Worm (Caenorhabditis elegans) whole organism, midembryonic: ENCODE measurements around the gene rpl-25.1.

Experiments
- T22C8.4 ChIP-seq: fragments of 200-800 bp; sonication (Bioruptor generic); IDR thresholded peaks from 2 replicates; pipeline ENCODE4 v1.3.6; 2022; ENCODE audit warnings: missing genetic modification characterization, missing compliant biosample characterization
- cog-1 ChIP-seq: sonication (generic microtip); optimal IDR thresholded peaks from 2 replicates; lab custom pipeline; 2016; ENCODE audit warnings: missing genetic modification characterization, missing compliant biosample characterization
- flt-1 ChIP-seq: fragments of 200-800 bp; sonication (Bioruptor generic); IDR thresholded peaks from 2 replicates; pipeline ENCODE4 v1.3.6; 2022; ENCODE audit warnings: missing genetic modification characterization, missing compliant biosample characterization
- klf-2 ChIP-seq: fragments of 200-800 bp; sonication (Bioruptor generic); conservative IDR thresholded peaks from 2 replicates; pipeline ENCODE4 v1.3.6; 2022; ENCODE audit warnings: missing genetic modification reagents, missing genetic modification characterization, missing compliant biosample characterization
- med-1 ChIP-seq: sonication (generic microtip); optimal IDR thresholded peaks from 2 replicates; lab custom pipeline; 2017; ENCODE audit warnings: missing genetic modification characterization, mild to moderate bottlenecking, missing compliant biosample characterization, antibody characterized with exemption, missing genetic modification reagents; ENCODE audit not compliant: insufficient read depth
- ref-1 ChIP-seq: fragments of 200-800 bp; sonication (Bioruptor generic); conservative IDR thresholded peaks from 2 replicates; pipeline ENCODE4 v1.3.6; 2022; ENCODE audit warnings: missing genetic modification reagents, missing genetic modification characterization, missing compliant biosample characterization
- tab-1 ChIP-seq: fragments of 200-800 bp; sonication (Bioruptor generic); IDR thresholded peaks from 2 replicates; pipeline ENCODE4 v1.3.6; 2022; ENCODE audit warnings: missing genetic modification characterization, missing compliant biosample characterization
- ztf-23 ChIP-seq: fragments of 200-800 bp; sonication (Bioruptor generic); IDR thresholded peaks from 2 replicates; pipeline ENCODE4 v1.3.6; 2022; ENCODE audit warnings: missing genetic modification reagents, missing genetic modification characterization, missing compliant biosample characterization
- ztf-29 ChIP-seq: fragments of 200-800 bp; sonication (Bioruptor generic); IDR thresholded peaks from 2 replicates; pipeline ENCODE4 v1.3.6; 2022; ENCODE audit warnings: missing genetic modification reagents, missing genetic modification characterization, missing compliant biosample characterization

rpl-25.1 gene

DNA sequence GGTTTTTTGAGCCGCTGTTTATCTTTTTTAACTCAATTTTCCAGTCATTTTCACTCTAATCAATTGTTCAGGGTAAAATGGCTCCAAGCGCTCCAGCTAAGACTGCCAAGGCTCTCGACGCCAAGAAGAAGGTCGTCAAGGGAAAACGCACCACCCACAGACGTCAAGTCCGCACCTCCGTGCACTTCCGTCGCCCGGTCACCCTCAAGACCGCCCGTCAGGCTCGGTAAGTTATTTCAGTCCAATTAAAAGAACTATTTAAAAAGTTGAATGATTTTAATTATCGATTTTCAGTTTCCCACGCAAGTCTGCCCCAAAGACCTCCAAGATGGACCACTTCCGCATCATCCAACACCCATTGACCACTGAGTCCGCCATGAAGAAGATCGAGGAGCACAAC is at the start of gene rpl-25.1:
rpl-25.1 (plus strand) TSS at position 72 of the 400 bp plus-strand sequence.
- 0 out of 2 replicates have a peak, but pooled peaks have one; percentile 20 for TF ChIP-seq tab-1
- no peak for TF ChIP-seq flt-1
- peak; percentile 39; the same call in 1 of the 2 replicates for TF ChIP-seq T22C8.4 (GFP tag; lab: Robert Waterston, UW)
- no peak for TF ChIP-seq med-1 (GFP tag; lab: Kevin White, UChicago)
- no peak for TF ChIP-seq klf-2 (GFP tag; lab: Robert Waterston, UW)
- TF ChIP-seq ztf-23 (GFP tag; lab: Robert Waterston, UW): no peak
- TF ChIP-seq ref-1: no peak
- no peak for TF ChIP-seq ztf-29 (GFP tag; lab: Robert Waterston, UW)
- no peak for TF ChIP-seq cog-1 (tag; lab: Kevin White, UChicago)

DNA sequence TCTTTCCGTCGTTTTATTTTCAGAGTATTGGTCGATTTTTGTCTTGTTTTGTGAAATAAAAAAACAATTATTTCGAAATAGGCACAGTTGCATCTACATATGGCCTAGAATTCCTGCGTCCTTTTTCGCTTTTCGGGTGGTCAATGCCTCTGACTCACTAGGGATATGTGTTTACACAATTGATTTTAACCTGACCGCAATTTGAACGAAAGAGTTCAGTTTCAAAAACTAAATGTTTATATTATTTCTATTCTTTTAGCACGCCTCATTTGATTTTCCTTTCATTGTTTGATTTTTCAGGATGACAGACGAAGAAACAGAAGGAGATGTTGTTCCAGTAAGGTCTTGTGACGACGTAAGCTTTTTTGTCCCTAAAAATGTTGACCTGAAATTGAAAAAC is 47.2 kb upstream of the rpl-25.1 start, which contains the start of gene mfsd-12:
mfsd-12 (plus strand) TSS at position 301 of the 400 bp plus-strand sequence.
- TF ChIP-seq T22C8.4 (GFP tag; lab: Robert Waterston, UW): no peak
- no peak for TF ChIP-seq med-1 (GFP tag; lab: Kevin White, UChicago)
- TF ChIP-seq flt-1: no peak
- TF ChIP-seq cog-1 (tag; lab: Kevin White, UChicago): no peak
- TF ChIP-seq ztf-29 (GFP tag; lab: Robert Waterston, UW): no peak
- no peak for TF ChIP-seq ztf-23 (GFP tag; lab: Robert Waterston, UW)
- no peak for TF ChIP-seq ref-1
- no peak for TF ChIP-seq tab-1
- no peak for TF ChIP-seq klf-2 (GFP tag; lab: Robert Waterston, UW)

DNA sequence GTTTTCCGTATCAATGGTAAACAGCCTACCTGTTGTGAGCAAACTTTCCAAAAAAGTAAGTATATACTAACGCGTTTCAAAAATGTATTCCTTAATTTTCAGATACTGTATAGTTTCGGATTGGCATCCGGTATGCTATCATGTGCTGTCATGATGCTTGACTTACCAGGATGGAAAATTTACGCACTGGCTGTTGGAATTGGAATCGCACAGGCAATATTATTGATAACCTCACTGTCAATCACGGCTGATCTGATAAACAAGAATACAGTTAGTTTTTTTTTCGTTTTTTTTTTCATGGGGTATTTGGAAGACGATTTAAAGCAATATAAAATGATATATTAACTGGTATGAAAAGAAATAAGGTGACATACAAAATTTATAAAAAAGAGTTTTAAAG is 43.1 kb upstream of the rpl-25.1 start:
- TF ChIP-seq med-1 (GFP tag; lab: Kevin White, UChicago) (no peak), klf-2 (GFP tag; lab: Robert Waterston, UW) (no peak), ref-1 (no peak), T22C8.4 (GFP tag; lab: Robert Waterston, UW) (no peak), tab-1 (no peak)

DNA sequence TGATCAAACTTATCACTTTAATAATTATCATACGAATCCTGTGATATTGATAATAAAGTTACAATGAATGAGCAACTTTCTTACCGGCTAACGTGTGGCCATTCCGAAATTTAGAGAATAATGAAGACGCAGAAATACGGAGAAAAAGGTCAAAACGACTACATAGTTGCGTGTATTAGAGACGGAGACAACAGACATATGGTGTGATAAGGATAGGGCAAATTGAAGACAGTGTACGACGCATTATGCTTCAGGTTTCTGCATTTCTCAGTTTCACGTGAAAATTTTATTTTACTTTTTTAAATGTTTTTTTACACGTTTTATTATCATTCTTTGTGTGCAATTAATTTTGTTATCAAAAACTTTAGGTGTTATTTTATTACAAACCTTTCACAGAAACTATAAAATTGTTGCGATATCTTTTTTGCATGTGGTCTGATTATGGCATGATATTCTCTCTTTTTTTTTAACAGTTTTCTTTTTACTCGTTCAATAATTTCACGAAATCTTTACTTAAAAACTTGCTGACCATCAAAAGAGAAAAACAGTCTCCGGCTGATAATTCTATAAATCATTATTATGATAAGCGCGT is 41.7 kb upstream of the rpl-25.1 start, which contains the start of gene tmem-135:
tmem-135 (plus strand) TSS at position 542 of the 592 bp plus-strand sequence.
- TF ChIP-seq tab-1: no peak
- no peak for TF ChIP-seq ref-1
- TF ChIP-seq T22C8.4 (GFP tag; lab: Robert Waterston, UW): no peak
- TF ChIP-seq ztf-23 (GFP tag; lab: Robert Waterston, UW): no peak
- TF ChIP-seq klf-2 (GFP tag; lab: Robert Waterston, UW): no peak
- TF ChIP-seq flt-1: no peak
- TF ChIP-seq med-1 (GFP tag; lab: Kevin White, UChicago): no peak
- no peak for TF ChIP-seq ztf-29 (GFP tag; lab: Robert Waterston, UW)
- TF ChIP-seq cog-1 (tag; lab: Kevin White, UChicago): no peak

DNA sequence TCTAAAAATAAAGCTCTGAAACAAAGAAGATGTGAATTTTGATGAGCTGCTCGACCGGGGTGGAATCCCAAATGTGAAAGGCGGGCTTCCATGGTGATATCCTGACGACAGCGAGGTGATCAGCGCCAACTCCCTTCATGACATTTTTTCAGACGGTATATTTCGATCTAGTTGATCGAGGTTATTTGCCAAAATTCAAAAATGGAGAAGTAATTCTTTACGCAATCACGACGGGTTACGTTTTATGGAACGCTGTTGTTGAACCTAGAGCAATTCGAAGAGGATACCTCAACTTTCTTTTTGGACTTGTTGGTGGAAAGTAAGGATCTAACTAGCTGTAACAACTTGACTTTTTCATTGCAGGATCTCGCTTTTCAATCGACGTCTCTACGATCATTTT is 38.3 kb upstream of the rpl-25.1 start:
- no peak for TF ChIP-seq ref-1
- TF ChIP-seq T22C8.4 (GFP tag; lab: Robert Waterston, UW): no peak
- no peak for TF ChIP-seq cog-1 (tag; lab: Kevin White, UChicago)
- no peak for TF ChIP-seq klf-2 (GFP tag; lab: Robert Waterston, UW)
- TF ChIP-seq tab-1: no peak
- TF ChIP-seq ztf-23 (GFP tag; lab: Robert Waterston, UW): no peak
- TF ChIP-seq med-1 (GFP tag; lab: Kevin White, UChicago): no peak
- TF ChIP-seq flt-1: no peak
- no peak for TF ChIP-seq ztf-29 (GFP tag; lab: Robert Waterston, UW)

DNA sequence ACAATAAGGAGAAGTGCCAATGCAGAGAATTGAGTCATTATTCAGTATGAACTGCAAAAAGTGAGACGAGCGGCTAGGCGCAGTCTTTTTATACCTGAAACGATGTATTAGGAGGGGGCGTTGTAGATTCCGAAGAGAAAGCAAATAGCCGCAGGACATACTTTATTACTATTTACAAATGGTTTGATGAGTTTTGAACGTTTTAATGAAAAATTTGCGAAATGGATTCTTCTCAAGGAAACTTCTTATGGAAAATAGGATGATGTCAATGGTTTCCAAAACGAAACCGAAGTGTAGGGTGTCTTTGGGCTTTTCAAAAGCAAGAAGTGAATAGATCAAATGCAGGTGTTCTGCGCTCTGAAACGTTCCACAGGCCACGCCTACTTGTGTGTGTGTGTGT is 36.9 kb upstream of the rpl-25.1 start, which contains the start of gene flp-11:
flp-11 (minus strand) TSS at position 101 of the 400 bp plus-strand sequence.
- TF ChIP-seq ztf-29 (GFP tag; lab: Robert Waterston, UW) (no peak), cog-1 (tag; lab: Kevin White, UChicago) (no peak), ref-1 (no peak), ztf-23 (GFP tag; lab: Robert Waterston, UW) (no peak), tab-1 (no peak), flt-1 (no peak), med-1 (GFP tag; lab: Kevin White, UChicago) (no peak), T22C8.4 (GFP tag; lab: Robert Waterston, UW) (no peak), klf-2 (GFP tag; lab: Robert Waterston, UW) (no peak)

DNA sequence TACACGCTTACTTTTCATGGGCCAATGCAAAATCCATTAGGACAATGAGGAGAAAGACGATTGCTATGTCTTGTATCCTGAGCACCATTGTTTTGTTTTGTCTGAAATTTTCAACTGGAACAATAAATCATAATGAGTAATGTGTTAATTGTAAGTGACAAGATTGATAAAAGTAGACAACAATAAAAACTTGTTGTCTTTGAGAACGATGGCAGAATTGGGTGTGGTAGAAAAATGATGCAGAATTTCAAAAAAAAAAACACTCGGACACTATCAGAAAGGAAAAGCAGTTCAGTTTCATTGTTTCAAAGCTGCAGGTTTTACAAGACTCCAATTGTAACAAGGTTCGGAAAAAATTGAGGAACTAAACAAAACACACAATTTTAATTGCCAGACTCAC is 32.4 kb upstream of the rpl-25.1 start, which contains the start of gene K02G10.15:
K02G10.15 (minus strand) TSS at position 101 of the 400 bp plus-strand sequence.
- TF ChIP-seq ref-1 (no peak), klf-2 (GFP tag; lab: Robert Waterston, UW) (no peak), cog-1 (tag; lab: Kevin White, UChicago) (no peak), tab-1 (no peak), med-1 (GFP tag; lab: Kevin White, UChicago) (no peak), ztf-29 (GFP tag; lab: Robert Waterston, UW) (no peak), T22C8.4 (GFP tag; lab: Robert Waterston, UW) (no peak), ztf-23 (GFP tag; lab: Robert Waterston, UW) (no peak), flt-1 (no peak)

DNA sequence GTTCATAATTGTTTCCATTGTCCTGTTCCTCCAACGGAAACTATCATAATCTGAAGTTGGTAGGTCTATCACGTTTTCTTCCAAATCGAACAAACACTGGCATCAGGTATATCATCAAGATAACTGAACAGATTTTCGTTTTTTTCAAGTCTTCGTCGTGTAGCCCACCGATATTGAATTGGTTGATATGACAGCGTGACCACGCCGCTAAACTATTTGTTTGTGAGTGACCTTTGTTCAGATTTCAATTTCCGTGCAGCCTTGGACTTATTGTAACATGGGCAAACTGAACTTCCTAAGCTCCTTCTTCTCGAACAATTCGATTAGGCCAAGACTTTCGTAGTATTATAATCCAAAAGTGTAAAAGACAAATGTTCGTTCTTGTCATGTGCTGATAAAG is 29.4 kb upstream of the rpl-25.1 start:
- no peak for TF ChIP-seq cog-1 (tag; lab: Kevin White, UChicago)
- TF ChIP-seq tab-1: no peak
- TF ChIP-seq ztf-29 (GFP tag; lab: Robert Waterston, UW): no peak
- TF ChIP-seq flt-1: no peak
- TF ChIP-seq T22C8.4 (GFP tag; lab: Robert Waterston, UW): no peak
- no peak for TF ChIP-seq med-1 (GFP tag; lab: Kevin White, UChicago)
- no peak for TF ChIP-seq klf-2 (GFP tag; lab: Robert Waterston, UW)
- TF ChIP-seq ref-1: no peak
- no peak for TF ChIP-seq ztf-23 (GFP tag; lab: Robert Waterston, UW)

DNA sequence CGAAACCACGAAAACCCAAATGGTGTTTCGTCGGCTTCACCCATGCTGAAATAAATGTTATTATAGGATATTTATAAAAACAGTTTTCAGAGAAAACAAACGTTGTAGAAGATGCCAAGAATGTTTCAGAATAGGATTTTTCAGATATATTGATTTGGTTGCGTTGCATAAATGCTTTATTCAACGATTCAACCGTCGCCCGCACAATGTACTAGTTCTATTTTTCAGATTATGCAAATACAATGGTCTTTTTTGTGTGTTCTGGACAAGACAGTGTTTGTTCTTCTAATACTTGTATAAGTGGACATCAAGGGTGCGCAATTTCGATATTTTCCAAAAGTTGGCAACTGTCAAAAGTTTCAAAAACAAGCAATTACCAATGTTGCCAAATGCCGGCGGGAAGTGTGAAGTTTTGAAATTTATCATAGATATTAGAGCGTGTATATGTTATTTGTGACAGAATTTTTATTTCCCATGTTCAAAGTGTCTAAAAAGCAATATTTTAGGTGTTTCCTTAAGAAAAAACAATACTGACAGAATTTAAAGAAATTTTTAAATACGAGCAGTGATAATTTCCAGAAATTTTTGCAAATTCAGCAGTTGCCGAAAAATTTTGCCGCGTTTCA is 23.7 kb upstream of the rpl-25.1 start, which contains the start of gene K02G10.5:
K02G10.5 (minus strand) TSS at position 51 of the 626 bp plus-strand sequence.
- no peak for TF ChIP-seq tab-1
- TF ChIP-seq cog-1 (tag; lab: Kevin White, UChicago): no peak
- TF ChIP-seq med-1 (GFP tag; lab: Kevin White, UChicago): no peak
- no peak for TF ChIP-seq ref-1
- TF ChIP-seq klf-2 (GFP tag; lab: Robert Waterston, UW): no peak
- TF ChIP-seq T22C8.4 (GFP tag; lab: Robert Waterston, UW): no peak
- TF ChIP-seq flt-1: no peak
- TF ChIP-seq ztf-23 (GFP tag; lab: Robert Waterston, UW): no peak
